Fruit fly (Drosophila melanogaster) whole organism, wandering third instar larva: Measurements from ENCODE around the gene CG33282.
A peak's percentile ranks its signal among the peaks of the same experiment; 100 is the strongest.

ENCODE experiments used
- Abd-B ChIP-seq: fragments of >200 bp; optimal IDR thresholded peaks from 2 replicates; lab custom pipeline; 2017; ENCODE audit warnings: missing biosample characterization, missing genetic modification characterization
- CG32264 ChIP-seq: fragments of 200-800 bp; sonication (Bioruptor generic); optimal IDR thresholded peaks from 2 replicates; lab custom pipeline; 2016; ENCODE audit warnings: missing biosample characterization, missing genetic modification characterization
- CG9705 ChIP-seq: fragments of 200-800 bp; sonication (Bioruptor generic); optimal IDR thresholded peaks from 2 replicates; lab custom pipeline; 2018; ENCODE audit warnings: missing biosample characterization, mild to moderate bottlenecking, missing genetic modification characterization
- CrebA ChIP-seq: fragments of 200-800 bp; sonication (Bioruptor generic); optimal IDR thresholded peaks from 2 replicates; lab custom pipeline; 2016; ENCODE audit warnings: missing biosample characterization, mild to moderate bottlenecking, missing genetic modification characterization, borderline replicate concordance
- Dfd ChIP-seq: fragments of >200 bp; optimal IDR thresholded peaks from 2 replicates; lab custom pipeline; 2017; ENCODE audit warnings: missing biosample characterization, missing genetic modification characterization
- Dif ChIP-seq: fragments of 200-275, 200-300 bp; sonication (Bioruptor generic); optimal IDR thresholded peaks from 2 replicates; lab custom pipeline; 2018; ENCODE audit warnings: missing biosample characterization, missing genetic modification characterization; ENCODE audit not compliant: partially characterized antibody
- GATAd ChIP-seq: sonication (Bioruptor generic); optimal IDR thresholded peaks from 2 replicates; lab custom pipeline; 2016; ENCODE audit warnings: missing biosample characterization, missing genetic modification characterization
- HLH106 ChIP-seq: fragments of 200-800 bp; optimal IDR thresholded peaks from 3 replicates; lab custom pipeline; 2019; ENCODE audit warnings: missing biosample characterization, mild to moderate bottlenecking, missing genetic modification characterization, moderate library complexity
- Hnf4 ChIP-seq: fragments of 200-800 bp; sonication (Bioruptor generic); optimal IDR thresholded peaks from 2 replicates; lab custom pipeline; 2016; ENCODE audit warnings: missing biosample characterization, mild to moderate bottlenecking, missing genetic modification characterization
- Hr78 ChIP-seq: fragments of >200 bp; optimal IDR thresholded peaks from 2 replicates; lab custom pipeline; 2017; ENCODE audit warnings: missing biosample characterization, missing genetic modification characterization
- Hr83 ChIP-seq: fragments of 200-300 bp; sonication (Bioruptor generic); optimal IDR thresholded peaks from 2 replicates; lab custom pipeline; 2016; ENCODE audit warnings: missing biosample characterization, mild to moderate bottlenecking, missing genetic modification characterization, moderate library complexity; ENCODE audit not compliant: poor library complexity, severe bottlenecking
- Jra ChIP-seq: sonication (Bioruptor generic); optimal IDR thresholded peaks from 2 replicates; lab custom pipeline; 2016; ENCODE audit warnings: missing biosample characterization, missing genetic modification characterization
- Mio ChIP-seq: sonication (Bioruptor generic); optimal IDR thresholded peaks from 2 replicates; lab custom pipeline; 2016; ENCODE audit warnings: missing biosample characterization, missing genetic modification characterization
- Myc ChIP-seq: fragments of >200 bp; optimal IDR thresholded peaks from 2 replicates; lab custom pipeline; 2017
- N ChIP-seq: fragments of >200 bp; optimal IDR thresholded peaks from 2 replicates; lab custom pipeline; 2018; ENCODE audit warnings: missing biosample characterization, missing external identifiers, missing genetic modification characterization
- OdsH ChIP-seq: fragments of 200-800 bp; sonication (Bioruptor generic); optimal IDR thresholded peaks from 2 replicates; lab custom pipeline; 2016; ENCODE audit warnings: missing biosample characterization, mild to moderate bottlenecking, missing genetic modification characterization
- Rel ChIP-seq, 2 experiments: fragments of 200-800 bp; sonication (Bioruptor generic) in 1 of 2; optimal IDR thresholded peaks; 2 replicates in 1 of 2; 3 replicates in 1 of 2; lab custom pipeline; 2016 to 2019; ENCODE audit warnings: mild to moderate bottlenecking in 2 of 2, missing biosample characterization in 2 of 2, missing genetic modification characterization in 2 of 2, moderate library complexity in 1 of 2
- Sp1 ChIP-seq: fragments of 200-800 bp; sonication (Bioruptor generic); optimal IDR thresholded peaks from 3 replicates; lab custom pipeline; 2019; ENCODE audit warnings: missing biosample characterization, mild to moderate bottlenecking, missing genetic modification characterization, moderate library complexity
- Vsx2 ChIP-seq: fragments of 200-300, 225-300 bp; sonication (Bioruptor generic); optimal IDR thresholded peaks from 2 replicates; lab custom pipeline; 2018; ENCODE audit warnings: missing biosample characterization, missing genetic modification characterization; ENCODE audit not compliant: partially characterized antibody
- br ChIP-seq: fragments of 200-800 bp; sonication (Bioruptor generic); optimal IDR thresholded peaks from 2 replicates; lab custom pipeline; 2016; ENCODE audit warnings: missing biosample characterization, missing genetic modification characterization
- brk ChIP-seq: fragments of 200-800 bp; sonication (Bioruptor generic); optimal IDR thresholded peaks from 2 replicates; lab custom pipeline; 2016; ENCODE audit warnings: missing biosample characterization, mild to moderate bottlenecking, missing genetic modification characterization
- dl ChIP-seq, 2 experiments: fragments of 175-275, 200-275 bp in 1 of 2; fragments of 200-275 bp in 1 of 2; sonication (Bioruptor generic); optimal IDR thresholded peaks; lab custom pipeline; 2018; ENCODE audit warnings: mild to moderate bottlenecking in 2 of 2, missing biosample characterization in 2 of 2, missing genetic modification characterization in 2 of 2, moderate library complexity in 2 of 2; ENCODE audit not compliant: partially characterized antibody in 2 of 2, insufficient read depth in 1 of 2
- dmrt93B ChIP-seq: fragments of 200-800 bp; sonication (Bioruptor generic); optimal IDR thresholded peaks from 2 replicates; lab custom pipeline; 2018; ENCODE audit warnings: missing biosample characterization, mild to moderate bottlenecking, missing genetic modification characterization
- dsf ChIP-seq: sonication (Bioruptor generic); optimal IDR thresholded peaks from 2 replicates; lab custom pipeline; 2016; ENCODE audit warnings: missing biosample characterization, missing genetic modification characterization, borderline replicate concordance
- ey ChIP-seq: fragments of 200-800 bp; sonication (Bioruptor generic); optimal IDR thresholded peaks from 2 replicates; lab custom pipeline; 2016; ENCODE audit warnings: missing biosample characterization, missing genetic modification characterization
- foxo ChIP-seq, 2 experiments: fragments of 200-800 bp; sonication (Bioruptor generic); optimal IDR thresholded peaks; 2 replicates in 1 of 2; 3 replicates in 1 of 2; lab custom pipeline; 2016 to 2017; ENCODE audit warnings: missing biosample characterization in 2 of 2, missing genetic modification characterization in 2 of 2
- fru ChIP-seq: fragments of 200-800 bp; sonication (Bioruptor generic); optimal IDR thresholded peaks from 3 replicates; lab custom pipeline; 2016; ENCODE audit warnings: missing biosample characterization, mild to moderate bottlenecking, missing genetic modification characterization
- h ChIP-seq: fragments of 200-800 bp; sonication (Bioruptor generic); optimal IDR thresholded peaks from 3 replicates; lab custom pipeline; 2016; ENCODE audit warnings: missing biosample characterization, mild to moderate bottlenecking, missing genetic modification characterization
- jim ChIP-seq: fragments of 175-275, 200-325 bp; sonication (Bioruptor generic); optimal IDR thresholded peaks from 2 replicates; lab custom pipeline; 2016; ENCODE audit warnings: missing biosample characterization, mild to moderate bottlenecking, missing genetic modification characterization
- lola ChIP-seq: fragments of >200 bp; optimal IDR thresholded peaks from 2 replicates; lab custom pipeline; 2017; ENCODE audit warnings: missing biosample characterization, missing genetic modification characterization
- pan ChIP-seq: fragments of >200 bp; optimal IDR thresholded peaks from 2 replicates; lab custom pipeline; 2017
- psq ChIP-seq: fragments of 200-800 bp; sonication (Bioruptor generic); optimal IDR thresholded peaks from 3 replicates; lab custom pipeline; 2017; ENCODE audit warnings: missing biosample characterization, mild to moderate bottlenecking, missing genetic modification characterization, moderate library complexity
- rgr ChIP-seq: fragments of 200-800 bp; sonication (Bioruptor generic); optimal IDR thresholded peaks from 3 replicates; lab custom pipeline; 2016; ENCODE audit warnings: missing biosample characterization, mild to moderate bottlenecking, missing genetic modification characterization
- sage ChIP-seq: fragments of 200-800 bp; sonication (Bioruptor generic); optimal IDR thresholded peaks from 2 replicates; lab custom pipeline; 2016; ENCODE audit warnings: missing biosample characterization, mild to moderate bottlenecking, missing genetic modification characterization
- sv ChIP-seq: fragments of 200-800 bp; sonication (Bioruptor generic); optimal IDR thresholded peaks from 3 replicates; lab custom pipeline; 2016; ENCODE audit warnings: missing biosample characterization, missing genetic modification characterization
- tai ChIP-seq: sonication (Bioruptor generic); optimal IDR thresholded peaks from 2 replicates; lab custom pipeline; 2016; ENCODE audit warnings: missing biosample characterization, missing genetic modification characterization
- usp ChIP-seq: fragments of >200 bp; optimal IDR thresholded peaks from 2 replicates; lab custom pipeline; 2017; ENCODE audit warnings: missing biosample characterization, missing genetic modification characterization
- woc ChIP-seq: sonication (Bioruptor generic); optimal IDR thresholded peaks from 2 replicates; lab custom pipeline; 2016; ENCODE audit warnings: missing biosample characterization, mild to moderate bottlenecking, missing genetic modification characterization

Gene CG33282

DNA sequence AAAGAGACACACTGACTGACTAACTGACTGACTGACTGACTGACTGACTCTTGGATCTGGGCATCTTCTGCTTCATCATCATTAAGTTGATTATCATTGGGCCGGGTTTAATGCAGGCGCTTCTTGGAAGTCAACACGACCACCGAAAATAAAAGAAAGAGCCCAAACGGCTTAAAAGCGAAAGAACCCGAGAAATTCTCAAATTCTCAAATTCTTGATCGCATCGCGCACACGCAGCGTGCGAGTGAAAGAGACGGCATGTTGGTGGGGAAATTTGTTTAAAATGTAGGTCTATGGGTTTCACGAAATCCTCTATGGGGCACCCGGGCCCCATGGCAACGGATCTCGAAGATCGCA is 18.8 kb downstream of the CG33282 start:
- TF ChIP-seq GATAd (GFP tag; lab: Kevin White, UChicago) (no peak), ey (GFP tag; lab: Kevin White, UChicago) (no peak), sage (GFP tag; lab: Kevin White, UChicago) (no peak), dl (GFP tag; optimal IDR thresholded peaks at IDR 0.05; lab: Kevin White, UChicago; ENCODE audit: insufficient read depth in 1 of 2, partially characterized antibody in 2 of 2) (no peak)

DNA sequence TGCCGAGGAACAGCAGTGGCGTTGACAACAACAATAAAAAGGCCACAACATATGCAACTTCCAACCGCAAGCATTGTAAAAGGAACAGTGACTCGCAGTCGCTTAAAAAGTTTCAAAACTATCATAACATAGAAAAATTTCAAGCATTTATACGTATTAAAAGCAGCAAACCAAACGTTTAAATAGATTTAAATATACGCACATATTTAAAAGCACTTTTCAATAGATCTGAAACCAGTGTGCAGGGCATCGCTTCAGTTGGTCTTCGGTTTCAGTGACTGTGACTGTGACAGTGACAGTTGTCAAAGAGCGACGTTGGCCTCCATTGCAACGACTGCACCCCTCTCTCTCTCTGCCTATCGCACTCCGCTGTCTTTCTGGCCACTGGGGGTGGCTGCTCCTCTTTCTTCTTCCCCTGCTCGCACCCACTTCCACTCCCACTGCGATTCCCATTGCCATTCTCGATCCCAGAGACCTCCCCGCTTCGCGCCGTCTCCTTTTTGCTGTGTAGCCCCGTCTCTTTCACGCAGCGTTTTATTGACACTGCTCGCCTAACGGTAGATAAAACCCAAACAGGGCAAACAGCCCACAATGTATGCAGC is 20.5 kb downstream of the CG33282 start:
- TF ChIP-seq jim (GFP tag; lab: Kevin White, UChicago) (no peak), fru (GFP tag; lab: Kevin White, UChicago) (peak; percentile 79), Dif (GFP tag; lab: Kevin White, UChicago) (no peak), Sp1 (GFP tag; lab: Kevin White, UChicago) (peak; percentile 84), Hnf4 (GFP tag; lab: Kevin White, UChicago) (peak; percentile 91), sv (GFP tag; lab: Kevin White, UChicago) (peak; percentile 7), psq (GFP tag; lab: Kevin White, UChicago) (peak; percentile 85), CrebA (GFP tag; lab: Kevin White, UChicago) (no peak), Hr83 (GFP tag; lab: Kevin White, UChicago) (no peak), Abd-B (no peak), foxo (GFP tag; optimal IDR thresholded peaks at IDR 0.05; lab: Kevin White, UChicago) (peak; percentile 52 to 81), Mio (GFP tag; lab: Kevin White, UChicago) (peak; percentile 66), HLH106 (tag; lab: Kevin White, UChicago) (peak; percentile 82), Rel (GFP tag; optimal IDR thresholded peaks at IDR 0.05; lab: Kevin White, UChicago) (no peak), Rel (tag; optimal IDR thresholded peaks at IDR 0.05; lab: Kevin White, UChicago) (peak; percentile 23), GATAd (GFP tag; lab: Kevin White, UChicago) (peak; percentile 63), Myc (lab: Kevin White, UChicago) (no peak), tai (GFP tag; lab: Kevin White, UChicago) (peak; percentile 89), lola (GFP tag; lab: Kevin White, UChicago) (no peak), dl (GFP tag; optimal IDR thresholded peaks at IDR 0.05; lab: Kevin White, UChicago; ENCODE audit: insufficient read depth in 1 of 2, partially characterized antibody in 2 of 2) (no peak), woc (peak; percentile 70), Dfd (GFP tag; lab: Kevin White, UChicago) (no peak), Vsx2 (no peak), usp (GFP tag; lab: Kevin White, UChicago) (no peak), brk (GFP tag; lab: Kevin White, UChicago) (peak; percentile 76), dmrt93B (peak; percentile 67), sage (GFP tag; lab: Kevin White, UChicago) (peak; percentile 75), ey (GFP tag; lab: Kevin White, UChicago) (peak; percentile 78), CG32264 (GFP tag; lab: Kevin White, UChicago) (peak; percentile 74), Jra (peak; percentile 77), h (GFP tag; lab: Kevin White, UChicago) (peak; percentile 87), rgr (peak; percentile 85), dsf (GFP tag; lab: Kevin White, UChicago) (no peak), br (GFP tag; lab: Kevin White, UChicago) (peak; percentile 88), CG9705 (peak; percentile 6), Hr78 (no peak), pan (lab: Kevin White, UChicago) (no peak), N (GFP tag; lab: Kevin White, UChicago) (no peak), OdsH (GFP tag; lab: Kevin White, UChicago) (peak; percentile 91)
